Worm (Caenorhabditis elegans): ENCODE measurements around the gene ZK686.6.

- TF ChIP-seq ztf-11 (tag; optimal IDR thresholded peaks at IDR 0.05) (no peak), nhr-11 (tag; optimal IDR thresholded peaks at IDR 0.05) (no peak), ama-1 (optimal IDR thresholded peaks at IDR 0.05) (peak; percentile 73), pha-4 (tag; optimal IDR thresholded peaks at IDR 0.05) (peak; percentile 6), egl-5 (tag; optimal IDR thresholded peaks at IDR 0.05) (no peak)
Observed at ce11 chrIII:7730331-7730730, 42.5 kb downstream of the ZK686.6 start.

All from whole organism, L3 larva.